Worm (Caenorhabditis elegans): ENCODE measurements around the gene srh-27.

srh-27 gene

ce11 chrII:12417996-12418395, 30.3 kb upstream of the srh-27 start:
- no peak for TF ChIP-seq aptf-2 (GFP tag; conservative IDR thresholded peaks at IDR 0.05)
- no peak for TF ChIP-seq tbx-9 (tag; optimal IDR thresholded peaks at IDR 0.05; ENCODE audit: borderline replicate concordance)
- no peak for TF ChIP-seq ztf-22 (GFP tag; optimal IDR thresholded peaks at IDR 0.05)
- TF ChIP-seq ccch-3 (GFP tag; optimal IDR thresholded peaks at IDR 0.05) = no peak
- TF ChIP-seq Y53F4B.3 (GFP tag; IDR thresholded peaks at IDR 0.05) = no peak
- TF ChIP-seq nhr-80 (tag; optimal IDR thresholded peaks at IDR 0.05) = no peak
- no peak for TF ChIP-seq ama-1 (optimal IDR thresholded peaks at IDR 0.05)
- TF ChIP-seq ama-1 (GFP tag; optimal IDR thresholded peaks at IDR 0.05) = no peak
- TF ChIP-seq F52B5.7 (tag; optimal IDR thresholded peaks at IDR 0.05) = no peak
- TF ChIP-seq attf-5 (GFP tag; optimal IDR thresholded peaks at IDR 0.05) = no peak
- no peak for TF ChIP-seq F22D6.2 (tag; optimal IDR thresholded peaks at IDR 0.05)
- TF ChIP-seq F23B12.7 (tag; optimal IDR thresholded peaks at IDR 0.05; ENCODE audit: insufficient read depth) = no peak
- no peak for TF ChIP-seq snpc-1.1 (tag; optimal IDR thresholded peaks at IDR 0.05; ENCODE audit: insufficient read depth)
- no peak for TF ChIP-seq efl-1 (GFP tag; optimal IDR thresholded peaks at IDR 0.05)
- no peak for TF ChIP-seq T07F8.4 (tag; optimal IDR thresholded peaks at IDR 0.05)
- TF ChIP-seq ceh-91 (GFP tag; IDR thresholded peaks at IDR 0.05) = no peak
- no peak for TF ChIP-seq ZK185.1 (tag; optimal IDR thresholded peaks at IDR 0.05; ENCODE audit: poor library complexity, severe bottlenecking)
- no peak for TF ChIP-seq F10E7.11 (tag; optimal IDR thresholded peaks at IDR 0.05)
- TF ChIP-seq egrh-3 (GFP tag; IDR thresholded peaks at IDR 0.05) = no peak

ce11 chrII:12420486-12420885, 27.9 kb upstream of the srh-27 start, which contains the start of gene sre-26:
Gene sre-26 (minus strand): TSS chrII:12420586.
- TF ChIP-seq Y53G8AR.9 (GFP tag; conservative IDR thresholded peaks at IDR 0.05) (no peak), cebp-2 (GFP tag; IDR thresholded peaks at IDR 0.05) (no peak), pha-4 (tag; optimal IDR thresholded peaks at IDR 0.05) (no peak), T07F8.4 (tag; optimal IDR thresholded peaks at IDR 0.05) (no peak)

ce11 chrII:12425644-12426222, 22.6 kb upstream of the srh-27 start, which contains the start of gene daf-22:
Gene daf-22 (minus strand): TSS chrII:12425694.
- TF ChIP-seq nhr-80 (tag; optimal IDR thresholded peaks at IDR 0.05) = peak; percentile 78
- peak in 1 of 2 experiments; percentile 23 for TF ChIP-seq let-607 (tag; optimal IDR thresholded peaks at IDR 0.05)
- TF ChIP-seq sdz-38 (tag; optimal IDR thresholded peaks at IDR 0.05) = no peak

- TF ChIP-seq madf-8 (GFP tag; conservative IDR thresholded peaks at IDR 0.05) (no peak), rec-8 (tag; optimal IDR thresholded peaks at IDR 0.05) (no peak), ceh-100 (GFP tag; IDR thresholded peaks at IDR 0.05) (no peak), mes-4 (tag; optimal IDR thresholded peaks at IDR 0.05) (no peak), F39B2.1 (GFP tag; IDR thresholded peaks at IDR 0.05) (no peak), ceh-58 (GFP tag; IDR thresholded peaks at IDR 0.05) (no peak), aptf-3 (GFP tag; IDR thresholded peaks at IDR 0.05) (no peak), attf-5 (GFP tag; optimal IDR thresholded peaks at IDR 0.05) (no peak), B0019.2 (GFP tag; conservative IDR thresholded peaks at IDR 0.05) (no peak), nfya-2 (GFP tag; IDR thresholded peaks at IDR 0.05) (no peak), unc-62 (GFP tag; optimal IDR thresholded peaks at IDR 0.05) (no peak), K12H6.12 (tag; optimal IDR thresholded peaks at IDR 0.05) (no peak), mel-28 (tag; optimal IDR thresholded peaks at IDR 0.05; ENCODE audit: borderline replicate concordance) (no peak), Y53F4B.3 (GFP tag; IDR thresholded peaks at IDR 0.05) (no peak), sea-2 (GFP tag; IDR thresholded peaks at IDR 0.05) (no peak), madf-6 (GFP tag; IDR thresholded peaks at IDR 0.05) (no peak)
Observed at ce11 chrII:12429743-12430142, 18.6 kb upstream of the srh-27 start, which contains the start of gene Y57A10C.8. Gene Y57A10C.8 (minus strand): TSS chrII:12429843.

All from whole organism, young adult.